Worm (Caenorhabditis elegans): ENCODE data around the gene kup-1.

The kup-1 gene

ce11 chrV:12025683-12026082 is 15.0 kb downstream of the kup-1 start (continued):
- TF ChIP-seq aly-2 (tag; optimal IDR thresholded peaks at IDR 0.05) (no peak), hlh-11 (tag; optimal IDR thresholded peaks at IDR 0.05) (no peak), nhr-10 (tag; optimal IDR thresholded peaks at IDR 0.05) (no peak), attf-4 (tag; optimal IDR thresholded peaks at IDR 0.05) (no peak), aha-1 (tag) (peak; percentile 82), ctbp-1 (GFP tag; IDR thresholded peaks at IDR 0.05) (peak; percentile 66; the same call in 1 of the 2 replicates), saeg-2 (GFP tag; IDR thresholded peaks at IDR 0.05) (no peak), ZK546.5 (tag; optimal IDR thresholded peaks at IDR 0.05) (no peak), zfp-2 (tag; optimal IDR thresholded peaks at IDR 0.05) (no peak), ces-1 (GFP tag; optimal IDR thresholded peaks at IDR 0.05) (peak; percentile 88), mdl-1 (tag; optimal IDR thresholded peaks at IDR 0.05) (peak in 1 of 2 experiments; percentile 68), R02D3.7 (tag; optimal IDR thresholded peaks at IDR 0.05) (no peak), mxl-3 (GFP tag; optimal IDR thresholded peaks at IDR 0.05) (peak; percentile 40), unc-39 (tag; optimal IDR thresholded peaks at IDR 0.05) (no peak), mdt-29 (GFP tag; IDR thresholded peaks at IDR 0.05) (no peak), sdz-12 (GFP tag; optimal IDR thresholded peaks at IDR 0.05) (no peak), fkh-10 (GFP tag; optimal IDR thresholded peaks at IDR 0.05) (peak; percentile 94), duxl-1 (tag; optimal IDR thresholded peaks at IDR 0.05; ENCODE audit: poor library complexity) (no peak), lin-15B (tag; optimal IDR thresholded peaks at IDR 0.05) (no peak), F44E2.7 (GFP tag; IDR thresholded peaks at IDR 0.05) (no peak), nhr-28 (tag; optimal IDR thresholded peaks at IDR 0.05) (no peak), Y5F2A.4 (GFP tag; optimal IDR thresholded peaks at IDR 0.05) (no peak), spr-1 (tag; optimal IDR thresholded peaks at IDR 0.05) (no peak), daf-19 (GFP tag; conservative IDR thresholded peaks at IDR 0.05) (no peak), dmd-6 (GFP tag; IDR thresholded peaks at IDR 0.05) (no peak), daf-16 (GFP tag; optimal IDR thresholded peaks at IDR 0.05) (peak in 1 of 2 experiments; percentile 3), daf-16 (tag; optimal IDR thresholded peaks at IDR 0.05) (no peak), mep-1 (tag; optimal IDR thresholded peaks at IDR 0.05) (peak; percentile 18), spr-3 (GFP tag; optimal IDR thresholded peaks at IDR 0.05) (no peak), mxl-2 (GFP tag; conservative IDR thresholded peaks at IDR 0.05) (no peak), nhr-11 (tag; optimal IDR thresholded peaks at IDR 0.05) (peak; percentile 2), ZK337.2 (GFP tag; IDR thresholded peaks at IDR 0.05) (no peak), ama-1 (optimal IDR thresholded peaks at IDR 0.05) (no peak), madf-5 (GFP tag; IDR thresholded peaks at IDR 0.05) (no peak), nhr-102 (tag; optimal IDR thresholded peaks at IDR 0.05) (no peak), unc-130 (GFP tag; optimal IDR thresholded peaks at IDR 0.05) (no peak), zag-1 (tag; optimal IDR thresholded peaks at IDR 0.05) (no peak), Y105C5A.15 (GFP tag; IDR thresholded peaks at IDR 0.05) (no peak), nhr-48 (tag; optimal IDR thresholded peaks at IDR 0.05) (no peak), lsy-2 (tag; optimal IDR thresholded peaks at IDR 0.05) (peak in 1 of 2 experiments; percentile 29), egl-27 (tag; optimal IDR thresholded peaks at IDR 0.05) (no peak), D1046.2 (GFP tag; IDR thresholded peaks at IDR 0.05) (no peak), nhr-237 (tag; optimal IDR thresholded peaks at IDR 0.05) (no peak), fos-1 (tag; optimal IDR thresholded peaks at IDR 0.05) (no peak), daf-8 (GFP tag; IDR thresholded peaks at IDR 0.05) (no peak), F37D6.2 (tag; optimal IDR thresholded peaks at IDR 0.05) (peak; percentile 3), ceh-20 (GFP tag; IDR thresholded peaks at IDR 0.05) (no peak)
